Fruit fly (Drosophila melanogaster) whole organism, embryonic: ENCODE results near the gene Cortactin.

Experiments
- Awh ChIP-seq: fragments of 200-800 bp; sonication (Bioruptor generic); IDR thresholded peaks from 2 replicates; pipeline ENCODE4, ENCODE4 v1.3.6; 2022; ENCODE audit warnings: missing biosample characterization, missing genetic modification characterization
- CG11504 ChIP-seq: fragments of 200-800 bp; sonication (Bioruptor generic); optimal IDR thresholded peaks from 3 replicates; lab custom pipeline; 2019; ENCODE audit warnings: missing biosample characterization, mild to moderate bottlenecking, missing genetic modification characterization, moderate library complexity
- CG12071 ChIP-seq: fragments of 200-800 bp; sonication (Bioruptor generic); optimal IDR thresholded peaks from 3 replicates; lab custom pipeline; 2018; ENCODE audit warnings: missing biosample characterization, mild to moderate bottlenecking, missing genetic modification characterization
- CG12219 ChIP-seq: fragments of 200-800 bp; sonication (Bioruptor generic); optimal IDR thresholded peaks from 3 replicates; lab custom pipeline; 2018; ENCODE audit warnings: missing biosample characterization, mild to moderate bottlenecking, missing genetic modification characterization
- CG12659 ChIP-seq: fragments of 200-800 bp; sonication (Bioruptor generic); optimal IDR thresholded peaks from 3 replicates; lab custom pipeline; 2017; ENCODE audit warnings: mild to moderate bottlenecking, missing biosample characterization, missing genetic modification reagents, missing genetic modification characterization
- CG13624 ChIP-seq: fragments of 200-800 bp; sonication (Bioruptor generic); optimal IDR thresholded peaks from 2 replicates; lab custom pipeline; 2016; ENCODE audit warnings: missing biosample characterization, missing genetic modification characterization
- CG1603 ChIP-seq: fragments of 200-800 bp; sonication (Bioruptor generic); optimal IDR thresholded peaks from 2 replicates; lab custom pipeline; 2019; ENCODE audit warnings: missing biosample characterization, mild to moderate bottlenecking, missing genetic modification characterization, moderate library complexity
- CG1647 ChIP-seq: fragments of 200-800 bp; sonication (Bioruptor generic); optimal IDR thresholded peaks from 3 replicates; lab custom pipeline; 2016; ENCODE audit warnings: missing biosample characterization, missing genetic modification characterization
- CG17359 ChIP-seq: fragments of 200-800 bp; sonication (Bioruptor generic); optimal IDR thresholded peaks from 3 replicates; lab custom pipeline; 2018; ENCODE audit warnings: missing biosample characterization, mild to moderate bottlenecking, missing genetic modification characterization, moderate library complexity
- CG17802 ChIP-seq: fragments of 200-800 bp; sonication (Bioruptor generic); optimal IDR thresholded peaks from 2 replicates; lab custom pipeline; 2018; ENCODE audit warnings: missing biosample characterization, mild to moderate bottlenecking, missing genetic modification characterization, moderate library complexity
- CG18619 ChIP-seq: fragments of 200-800 bp; sonication (Bioruptor generic); optimal IDR thresholded peaks from 3 replicates; lab custom pipeline; 2017; ENCODE audit warnings: missing biosample characterization, mild to moderate bottlenecking, missing genetic modification characterization
- CG2116 ChIP-seq: fragments of 200-800 bp; sonication (Bioruptor generic); optimal IDR thresholded peaks from 3 replicates; lab custom pipeline; 2018; ENCODE audit warnings: missing biosample characterization, mild to moderate bottlenecking, missing genetic modification characterization
- CG2889 ChIP-seq: fragments of 200-800 bp; sonication (Bioruptor generic); IDR thresholded peaks from 3 replicates; pipeline ENCODE4 v1.3.6; 2022; ENCODE audit warnings: missing biosample characterization, missing genetic modification characterization
- CG34224 ChIP-seq: fragments of 200-800 bp; sonication (Bioruptor generic); IDR thresholded peaks from 3 replicates; pipeline ENCODE4 v1.3.6; 2022; ENCODE audit warnings: missing biosample characterization, missing genetic modification characterization; ENCODE audit not compliant: partially characterized antibody
- CG3838 ChIP-seq: fragments of 200-800 bp; sonication (Bioruptor generic); optimal IDR thresholded peaks from 3 replicates; lab custom pipeline; 2016; ENCODE audit warnings: missing biosample characterization, missing genetic modification characterization
- CG4730 ChIP-seq: fragments of 200-800 bp; sonication (Bioruptor generic); IDR thresholded peaks from 2 replicates; pipeline ENCODE4 v1.3.6; 2022; ENCODE audit warnings: missing biosample characterization, missing genetic modification characterization
- CG4854 ChIP-seq: fragments of 200-800 bp; sonication (Bioruptor generic); optimal IDR thresholded peaks from 2 replicates; lab custom pipeline; 2016; ENCODE audit warnings: missing biosample characterization, missing genetic modification characterization, inconsistent platforms
- CG7556 ChIP-seq: fragments of 200-800 bp; sonication (Bioruptor generic); optimal IDR thresholded peaks from 2 replicates; lab custom pipeline; 2017; ENCODE audit warnings: missing biosample characterization, mild to moderate bottlenecking, missing genetic modification characterization
- CG7963 ChIP-seq: fragments of 200-800 bp; sonication (Bioruptor generic); IDR thresholded peaks from 3 replicates; pipeline ENCODE4 v1.3.6; 2022; ENCODE audit warnings: missing biosample characterization, missing genetic modification characterization; ENCODE audit not compliant: partially characterized antibody
- CG8281 ChIP-seq: fragments of 200-800 bp; sonication (Bioruptor generic); optimal IDR thresholded peaks from 2 replicates; lab custom pipeline; 2018; ENCODE audit warnings: missing biosample characterization, mild to moderate bottlenecking, missing genetic modification characterization, moderate library complexity
- Camta ChIP-seq: fragments of 200-800 bp; sonication (Bioruptor generic); optimal IDR thresholded peaks from 2 replicates; lab custom pipeline; 2016; ENCODE audit warnings: missing biosample characterization, missing genetic modification characterization
- Chrac-16 ChIP-seq: fragments of 200-800 bp; sonication (Bioruptor generic); optimal IDR thresholded peaks from 3 replicates; lab custom pipeline; 2016; ENCODE audit warnings: missing biosample characterization, missing genetic modification characterization
- D19B ChIP-seq: fragments of 200-800 bp; sonication (Bioruptor generic); optimal IDR thresholded peaks from 2 replicates; lab custom pipeline; 2017; ENCODE audit warnings: missing biosample characterization, mild to moderate bottlenecking, missing genetic modification characterization
- Deaf1 ChIP-seq: fragments of 200-800 bp; optimal IDR thresholded peaks from 3 replicates; lab custom pipeline; 2019; ENCODE audit warnings: missing biosample characterization, mild to moderate bottlenecking, missing genetic modification characterization, moderate library complexity
- Fer3 ChIP-seq: fragments of 200-800 bp; sonication (Bioruptor generic); optimal IDR thresholded peaks from 2 replicates; lab custom pipeline; 2018; ENCODE audit warnings: missing biosample characterization, mild to moderate bottlenecking, missing genetic modification characterization, moderate library complexity
- HmgD ChIP-seq: fragments of 200-800 bp; sonication (Bioruptor generic); optimal IDR thresholded peaks from 3 replicates; lab custom pipeline; 2016; ENCODE audit warnings: missing biosample characterization, missing genetic modification characterization
- Max ChIP-seq: fragments of 200-800 bp; sonication (Bioruptor generic); optimal IDR thresholded peaks from 2 replicates; lab custom pipeline; 2016; ENCODE audit warnings: missing biosample characterization, mild to moderate bottlenecking, missing genetic modification characterization
- NC2α ChIP-seq: fragments of 200-800 bp; sonication (Bioruptor generic); optimal IDR thresholded peaks from 2 replicates; lab custom pipeline; 2016; ENCODE audit warnings: missing biosample characterization, missing genetic modification characterization
- Sin3A ChIP-seq: fragments of >200 bp; optimal IDR thresholded peaks from 2 replicates; lab custom pipeline; 2018
- Trl ChIP-seq, 3 experiments: fragments of >200 bp in 2 of 3; fragments of 200-800 bp in 1 of 3; sonication (Bioruptor generic) in 1 of 3; optimal IDR thresholded peaks; 2 replicates in 1 of 3; 3 replicates in 2 of 3; lab custom pipeline; 2016 to 2017; ENCODE audit warnings: missing biosample characterization in 1 of 3, missing genetic modification characterization in 1 of 3
- Vsx1 ChIP-seq: fragments of 200-800 bp; sonication (Bioruptor generic); optimal IDR thresholded peaks from 2 replicates; lab custom pipeline; 2017; ENCODE audit warnings: missing biosample characterization, mild to moderate bottlenecking, missing genetic modification characterization, missing genetic modification reagents
- ac ChIP-seq: fragments of 200-800 bp; sonication (Bioruptor generic); optimal IDR thresholded peaks from 3 replicates; lab custom pipeline; 2017; ENCODE audit warnings: missing biosample characterization, mild to moderate bottlenecking, missing genetic modification characterization
- ase ChIP-seq: fragments of 200-800 bp; sonication (Bioruptor generic); IDR thresholded peaks from 3 replicates; pipeline ENCODE4 v1.3.6; 2022; ENCODE audit warnings: missing biosample characterization, missing genetic modification characterization
- az2 ChIP-seq: fragments of 200-800 bp; sonication (Bioruptor generic); optimal IDR thresholded peaks from 3 replicates; lab custom pipeline; 2016; ENCODE audit warnings: missing biosample characterization, missing genetic modification characterization
- bowl ChIP-seq: fragments of 200-800 bp; sonication (Bioruptor generic); IDR thresholded peaks from 2 replicates; pipeline ENCODE4 v1.3.6; 2022; ENCODE audit warnings: missing biosample characterization, missing genetic modification characterization
- cad ChIP-seq: fragments of >200 bp; optimal IDR thresholded peaks from 2 replicates; lab custom pipeline; 2017; ENCODE audit warnings: missing biosample characterization, missing genetic modification characterization
- crc ChIP-seq: fragments of 200-800 bp; sonication (Bioruptor generic); optimal IDR thresholded peaks from 2 replicates; lab custom pipeline; 2016; ENCODE audit warnings: missing biosample characterization, missing genetic modification characterization
- grau ChIP-seq: fragments of 200-800 bp; optimal IDR thresholded peaks from 3 replicates; lab custom pipeline; 2019; ENCODE audit warnings: missing biosample characterization, mild to moderate bottlenecking, missing genetic modification characterization, moderate library complexity
- gro ChIP-seq: fragments of 200-800 bp; sonication (Bioruptor generic); optimal IDR thresholded peaks from 2 replicates; lab custom pipeline; 2016; ENCODE audit warnings: missing biosample characterization, missing genetic modification characterization
- jigr1 ChIP-seq: fragments of 200-800 bp; sonication (Bioruptor generic); IDR thresholded peaks from 3 replicates; pipeline ENCODE4 v1.3.6; 2022; ENCODE audit warnings: missing biosample characterization, missing genetic modification characterization
- jumu ChIP-seq: fragments of 200-800 bp; sonication (Bioruptor generic); optimal IDR thresholded peaks from 3 replicates; lab custom pipeline; 2016; ENCODE audit warnings: missing biosample characterization, missing genetic modification characterization
- kay ChIP-seq: fragments of 200-800 bp; sonication (Bioruptor generic); optimal IDR thresholded peaks from 2 replicates; lab custom pipeline; 2016; ENCODE audit warnings: missing biosample characterization, missing genetic modification characterization
- lab ChIP-seq: fragments of 200-800 bp; sonication (Bioruptor generic); optimal IDR thresholded peaks from 3 replicates; lab custom pipeline; 2017; ENCODE audit warnings: missing biosample characterization, missing genetic modification characterization, mild to moderate bottlenecking, moderate library complexity, missing genetic modification reagents
- luna ChIP-seq: fragments of 200-800 bp; sonication (Bioruptor generic); optimal IDR thresholded peaks from 2 replicates; lab custom pipeline; 2016; ENCODE audit warnings: missing biosample characterization, missing genetic modification characterization
- mld ChIP-seq: fragments of 200-800 bp; sonication (Bioruptor generic); IDR thresholded peaks from 3 replicates; pipeline ENCODE4 v1.3.6; 2022; ENCODE audit warnings: missing biosample characterization, missing genetic modification characterization; ENCODE audit not compliant: partially characterized antibody
- phol ChIP-seq: fragments of 200-800 bp; sonication (Bioruptor generic); optimal IDR thresholded peaks from 3 replicates; lab custom pipeline; 2018; ENCODE audit warnings: missing biosample characterization, mild to moderate bottlenecking, missing genetic modification characterization, moderate library complexity
- prd ChIP-seq, 3 experiments: fragments of >200 bp in 2 of 3; fragments of 200-800 bp in 1 of 3; sonication (Bioruptor generic) in 1 of 3; optimal IDR thresholded peaks in 2 of 3; IDR thresholded peaks in 1 of 3; 2 replicates in 2 of 3; 3 replicates in 1 of 3; pipeline versions ENCODE4 v1.3.6 to Lab custom; 2017 to 2022; ENCODE audit warnings: missing biosample characterization in 1 of 3, missing genetic modification characterization in 1 of 3
- pum ChIP-seq: fragments of 200-800 bp; sonication (Bioruptor generic); optimal IDR thresholded peaks from 2 replicates; lab custom pipeline; 2016; ENCODE audit warnings: missing biosample characterization, missing genetic modification characterization
- vfl ChIP-seq: fragments of 200-800 bp; sonication (Bioruptor generic); optimal IDR thresholded peaks from 2 replicates; lab custom pipeline; 2016; ENCODE audit warnings: missing biosample characterization, missing genetic modification characterization
- wdn ChIP-seq: fragments of 200-800 bp; sonication (Bioruptor generic); IDR thresholded peaks from 2 replicates; pipeline ENCODE4 v1.3.6; 2022; ENCODE audit warnings: missing biosample characterization, missing genetic modification characterization

Gene Cortactin

DNA sequence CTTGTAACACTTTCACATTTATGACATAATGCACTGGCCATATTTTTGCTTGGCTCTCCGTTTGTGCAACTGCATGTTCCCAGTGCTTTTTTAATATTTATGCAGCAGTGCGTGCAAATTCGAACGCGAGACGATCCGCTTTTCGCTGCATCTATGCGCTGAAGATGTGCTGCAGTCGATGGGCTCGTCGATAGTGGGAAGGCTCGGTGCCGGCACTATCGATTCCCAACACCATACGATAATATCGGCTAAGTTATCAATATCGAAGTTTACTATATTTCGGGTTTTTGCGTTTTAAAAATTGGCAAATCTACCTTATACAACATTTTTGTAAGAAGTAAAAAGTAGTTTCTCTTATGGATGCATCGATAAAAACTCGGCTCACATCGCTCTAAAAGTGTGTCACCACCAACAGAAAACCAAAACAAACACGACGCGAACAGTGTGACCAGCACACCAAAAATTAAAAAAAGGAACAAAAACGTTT is 33.4 kb upstream of the Cortactin start, which contains the start of gene RhoGAP93B (continued):
- peak; percentile 69 for TF ChIP-seq NC2α (GFP tag; lab: Kevin White, UChicago)
- peak; percentile 100 for TF ChIP-seq mld (GFP tag; lab: Robert Waterston, UW)
- TF ChIP-seq CG12659 (GFP tag; lab: Kevin White, UChicago) = peak; percentile 92
- TF ChIP-seq CG11504 (tag; lab: Kevin White, UChicago) = peak; percentile 81
- TF ChIP-seq kay (GFP tag; lab: Kevin White, UChicago) = peak; percentile 64
- peak; percentile 81 for TF ChIP-seq CG4730
- TF ChIP-seq CG34224 (GFP tag; lab: Robert Waterston, UW) = peak; percentile 100
- TF ChIP-seq gro (GFP tag; lab: Kevin White, UChicago) = peak; percentile 92
- TF ChIP-seq CG12071 = no peak
- peak; percentile 49 for TF ChIP-seq CG17802
- TF ChIP-seq bowl (GFP tag; lab: Robert Waterston, UW) = peak; percentile 88
- peak; percentile 92 for TF ChIP-seq jumu (GFP tag; lab: Kevin White, UChicago)
- TF ChIP-seq wdn (GFP tag; lab: Robert Waterston, UW) = peak; percentile 61
- TF ChIP-seq CG3838 = peak; percentile 79
- no peak for TF ChIP-seq Trl (optimal IDR thresholded peaks at IDR 0.05; lab: Kevin White, UChicago)
- TF ChIP-seq Trl (GFP tag; optimal IDR thresholded peaks at IDR 0.05; lab: Kevin White, UChicago) = peak; percentile 86
- peak; percentile 26 for TF ChIP-seq CG8281 (tag; lab: Kevin White, UChicago)
- no peak for TF ChIP-seq vfl (GFP tag; lab: Kevin White, UChicago)
- peak; percentile 8 for TF ChIP-seq CG12219 (GFP tag; lab: Kevin White, UChicago)
- no peak for TF ChIP-seq cad (GFP tag; lab: Kevin White, UChicago)
- peak; percentile 99 for TF ChIP-seq Sin3A (lab: Kevin White, UChicago)
- TF ChIP-seq prd (optimal IDR thresholded peaks at IDR 0.05; lab: Kevin White, UChicago) = no peak
- TF ChIP-seq prd (GFP tag; IDR thresholded peaks at IDR 0.05; lab: Robert Waterston, UW) = peak; percentile 96
- TF ChIP-seq CG18619 = peak; percentile 58
- TF ChIP-seq Fer3 (tag; lab: Kevin White, UChicago) = peak; percentile 82
- TF ChIP-seq Chrac-16 = peak; percentile 73
- peak; percentile 69 for TF ChIP-seq jigr1 (GFP tag; lab: Robert Waterston, UW)
- peak; percentile 68 for TF ChIP-seq Max
- peak; percentile 78 for TF ChIP-seq grau
- TF ChIP-seq luna (GFP tag; lab: Kevin White, UChicago) = peak; percentile 53
- TF ChIP-seq CG1647 (GFP tag; lab: Kevin White, UChicago) = peak; percentile 85
- TF ChIP-seq CG7556 (GFP tag; lab: Kevin White, UChicago) = peak; percentile 57
- TF ChIP-seq CG2116 (GFP tag; lab: Kevin White, UChicago) = peak; percentile 90
- TF ChIP-seq crc (GFP tag; lab: Kevin White, UChicago) = peak; percentile 74
- TF ChIP-seq pum = peak; percentile 84
- no peak for TF ChIP-seq ac
- no peak for TF ChIP-seq Vsx1 (GFP tag; lab: Kevin White, UChicago)
- TF ChIP-seq CG4854 (GFP tag; lab: Kevin White, UChicago) = peak; percentile 72
- peak; percentile 90 for TF ChIP-seq ase (GFP tag; lab: Robert Waterston, UW)
- TF ChIP-seq Deaf1 (tag; lab: Kevin White, UChicago) = no peak
- peak; percentile 99 for TF ChIP-seq CG7963 (GFP tag; lab: Robert Waterston, UW)
- TF ChIP-seq lab = peak; percentile 91
- peak; percentile 74; the same call in 2 of the 3 replicates for TF ChIP-seq CG2889 (GFP tag; lab: Robert Waterston, UW)
- peak; percentile 76 for TF ChIP-seq Camta (GFP tag; lab: Kevin White, UChicago)
- peak; percentile 87 for TF ChIP-seq phol (tag; lab: Kevin White, UChicago)
- peak; percentile 50 for TF ChIP-seq az2 (GFP tag; lab: Kevin White, UChicago)
- peak; percentile 89 for TF ChIP-seq Awh (GFP tag; lab: Robert Waterston, UW)
- peak; percentile 86 for TF ChIP-seq CG1603 (tag; lab: Kevin White, UChicago)
- TF ChIP-seq CG17359 = peak; percentile 86
- peak; percentile 79 for TF ChIP-seq HmgD (GFP tag; lab: Kevin White, UChicago)
- peak; percentile 35 for TF ChIP-seq D19B (GFP tag; lab: Kevin White, UChicago)
- TF ChIP-seq CG13624 (GFP tag; lab: Kevin White, UChicago) = peak; percentile 93
